Worm (Caenorhabditis elegans) whole organism, L4 larva: ENCODE data around the gene smvt-1.
A peak's percentile ranks its signal among the peaks of the same experiment; 100 is the strongest.

ENCODE experiments used
- D1046.2 ChIP-seq: fragments of 200-800 bp; sonication (Bioruptor generic); IDR thresholded peaks from 2 replicates; pipeline ENCODE4 v1.3.6; 2022; ENCODE audit warnings: missing genetic modification characterization, missing compliant biosample characterization
- F10B5.3 ChIP-seq: sonication (generic microtip); optimal IDR thresholded peaks from 2 replicates; lab custom pipeline; 2016; ENCODE audit warnings: mild to moderate bottlenecking, missing genetic modification characterization, missing compliant biosample characterization
- F37D6.2 ChIP-seq: sonication (generic microtip); optimal IDR thresholded peaks from 2 replicates; lab custom pipeline; 2016; ENCODE audit warnings: mild to moderate bottlenecking, missing genetic modification characterization, missing compliant biosample characterization
- F44E2.7 ChIP-seq: fragments of 200-800 bp; sonication (Bioruptor generic); IDR thresholded peaks from 2 replicates; pipeline ENCODE4 v2.1.2; 2022; ENCODE audit warnings: missing genetic modification characterization, missing compliant biosample characterization
- F49E8.2 ChIP-seq: sonication (generic microtip); optimal IDR thresholded peaks from 2 replicates; lab custom pipeline; 2016; ENCODE audit warnings: missing compliant biosample characterization, mild to moderate bottlenecking, missing genetic modification characterization, borderline replicate concordance
- T26A8.4 ChIP-seq: fragments of 200-800 bp; sonication (Bioruptor generic); IDR thresholded peaks from 2 replicates; pipeline ENCODE4 v1.3.6; 2022; ENCODE audit warnings: missing genetic modification characterization, missing compliant biosample characterization
- Y105C5A.15 ChIP-seq: fragments of 200-800 bp; sonication (Bioruptor generic); IDR thresholded peaks from 2 replicates; pipeline ENCODE4 v1.3.6; 2022; ENCODE audit warnings: missing genetic modification characterization, missing compliant biosample characterization
- Y5F2A.4 ChIP-seq: fragments of 200-800 bp; sonication (Bioruptor generic); optimal IDR thresholded peaks from 2 replicates; lab custom pipeline; 2018; ENCODE audit warnings: mild to moderate bottlenecking, missing genetic modification characterization, missing compliant biosample characterization
- ZK337.2 ChIP-seq: fragments of 200-800 bp; sonication (Bioruptor generic); IDR thresholded peaks from 2 replicates; pipeline ENCODE4 v1.3.6; 2022; ENCODE audit warnings: missing genetic modification reagents, missing genetic modification characterization, missing compliant biosample characterization
- ceh-20 ChIP-seq: fragments of 200-800 bp; sonication (Bioruptor generic); IDR thresholded peaks from 2 replicates; pipeline ENCODE4 v1.3.6; 2022; ENCODE audit warnings: missing genetic modification reagents, missing genetic modification characterization, missing compliant biosample characterization
- ceh-28 ChIP-seq: fragments of 150-350 bp; optimal IDR thresholded peaks from 2 replicates; lab custom pipeline; 2014; ENCODE audit warnings: missing biosample characterization, missing genetic modification reagents, missing genetic modification characterization
- ceh-82 ChIP-seq: sonication (generic microtip); optimal IDR thresholded peaks from 2 replicates; lab custom pipeline; 2017; ENCODE audit warnings: missing biosample characterization, missing genetic modification characterization
- cey-2 ChIP-seq: sonication (generic microtip); optimal IDR thresholded peaks from 3 replicates; lab custom pipeline; 2017; ENCODE audit warnings: missing genetic modification characterization, mild to moderate bottlenecking, missing compliant biosample characterization, antibody characterized with exemption, borderline replicate concordance; ENCODE audit not compliant: insufficient read depth
- ctbp-1 ChIP-seq: fragments of 200-800 bp; sonication (Bioruptor generic); IDR thresholded peaks from 2 replicates; pipeline ENCODE4 v1.3.6; 2022; ENCODE audit warnings: missing genetic modification reagents, missing genetic modification characterization, missing compliant biosample characterization
- daf-12 ChIP-seq: fragments of 150-350 bp; optimal IDR thresholded peaks from 2 replicates; lab custom pipeline; 2014; ENCODE audit warnings: missing biosample characterization, missing genetic modification reagents, missing genetic modification characterization
- daf-16 ChIP-seq, 3 experiments: sonication (generic microtip); optimal IDR thresholded peaks; 2 replicates each; lab custom pipeline; 2016 to 2017; ENCODE audit warnings: missing genetic modification characterization in 3 of 3, missing genetic modification reagents in 3 of 3, mild to moderate bottlenecking in 2 of 3, missing compliant biosample characterization in 2 of 3, missing biosample characterization in 1 of 3, moderate library complexity in 1 of 3
- daf-8 ChIP-seq: fragments of 200-800 bp; sonication (Bioruptor generic); IDR thresholded peaks from 2 replicates; pipeline ENCODE4 v1.3.6; 2022; ENCODE audit warnings: missing genetic modification characterization, missing compliant biosample characterization
- dmd-6 ChIP-seq: fragments of 200-800 bp; sonication (Bioruptor generic); IDR thresholded peaks from 2 replicates; pipeline ENCODE4 v1.3.6; 2022; ENCODE audit warnings: missing genetic modification reagents, missing genetic modification characterization, missing compliant biosample characterization
- dmd-9 ChIP-seq: fragments of 200-800 bp; sonication (Bioruptor generic); IDR thresholded peaks from 2 replicates; pipeline ENCODE4 v1.3.6; 2022; ENCODE audit warnings: missing genetic modification reagents, missing genetic modification characterization, missing compliant biosample characterization
- duxl-1 ChIP-seq: sonication (generic microtip); optimal IDR thresholded peaks from 2 replicates; lab custom pipeline; 2016; ENCODE audit warnings: mild to moderate bottlenecking, missing genetic modification characterization, moderate library complexity, missing compliant biosample characterization; ENCODE audit not compliant: poor library complexity
- dve-1 ChIP-seq: sonication (generic microtip); optimal IDR thresholded peaks from 2 replicates; lab custom pipeline; 2017; ENCODE audit warnings: antibody characterized with exemption, mild to moderate bottlenecking, missing genetic modification characterization, missing compliant biosample characterization; ENCODE audit not compliant: insufficient read depth
- egl-27 ChIP-seq: sonication (generic microtip); optimal IDR thresholded peaks from 3 replicates; lab custom pipeline; 2017; ENCODE audit warnings: missing biosample characterization, missing genetic modification reagents, missing genetic modification characterization
- egl-43 ChIP-seq: fragments of 200-800 bp; sonication (Bioruptor generic); IDR thresholded peaks from 2 replicates; pipeline ENCODE4 v1.3.6; 2022; ENCODE audit warnings: missing genetic modification reagents, missing genetic modification characterization, missing compliant biosample characterization
- fkh-10 ChIP-seq: fragments of 150-350 bp; optimal IDR thresholded peaks from 2 replicates; lab custom pipeline; 2014; ENCODE audit warnings: missing biosample characterization, missing genetic modification reagents, missing genetic modification characterization
- fos-1 ChIP-seq: fragments of 150-350 bp; optimal IDR thresholded peaks from 2 replicates; lab custom pipeline; 2014; ENCODE audit warnings: missing biosample characterization, missing genetic modification characterization
- hif-1 ChIP-seq, 2 experiments: sonication (generic microtip); optimal IDR thresholded peaks; 2 replicates each; lab custom pipeline; 2016 to 2017; ENCODE audit warnings: missing compliant biosample characterization in 2 of 2, missing genetic modification characterization in 2 of 2, missing genetic modification reagents in 2 of 2, missing genotype in 2 of 2, mild to moderate bottlenecking in 1 of 2
- hmg-1.1 ChIP-seq: fragments of 200-800 bp; sonication (Bioruptor generic); IDR thresholded peaks from 2 replicates; pipeline ENCODE4 v1.3.6; 2022; ENCODE audit warnings: missing genetic modification reagents, missing genetic modification characterization, missing compliant biosample characterization
- jun-1 ChIP-seq: fragments of 150-350 bp; optimal IDR thresholded peaks from 2 replicates; lab custom pipeline; 2014; ENCODE audit warnings: missing biosample characterization, missing genetic modification reagents, missing genetic modification characterization
- lin-13 ChIP-seq: fragments of 150-350 bp; optimal IDR thresholded peaks from 2 replicates; lab custom pipeline; 2014; ENCODE audit warnings: missing biosample characterization, missing genetic modification reagents, missing genetic modification characterization
- lin-15B ChIP-seq: fragments of 150-350 bp; sonication (generic microtip); optimal IDR thresholded peaks from 3 replicates; lab custom pipeline; 2014; ENCODE audit warnings: missing biosample characterization, missing genetic modification characterization
- lin-39 ChIP-seq: fragments of 150-350 bp; optimal IDR thresholded peaks from 2 replicates; lab custom pipeline; 2014; ENCODE audit warnings: missing biosample characterization, missing genetic modification reagents, missing genetic modification characterization
- lsy-2 ChIP-seq, 2 experiments: fragments of 150-350 bp in 1 of 2; sonication (generic microtip) in 1 of 2; optimal IDR thresholded peaks; 2 replicates each; lab custom pipeline; 2014 to 2017; ENCODE audit warnings: missing biosample characterization in 2 of 2, missing genetic modification characterization in 2 of 2
- mep-1 ChIP-seq: fragments of 150-350 bp; sonication (generic microtip); optimal IDR thresholded peaks from 3 replicates; lab custom pipeline; 2014; ENCODE audit warnings: missing biosample characterization, missing genetic modification characterization
- mxl-2 ChIP-seq: fragments of 200-800 bp; sonication (Bioruptor generic); conservative IDR thresholded peaks from 2 replicates; pipeline ENCODE4 v1.3.6; 2022; ENCODE audit warnings: missing genetic modification reagents, missing genetic modification characterization, missing compliant biosample characterization
- mxl-3 ChIP-seq: fragments of 200-800 bp; sonication (Bioruptor generic); optimal IDR thresholded peaks from 2 replicates; lab custom pipeline; 2018; ENCODE audit warnings: mild to moderate bottlenecking, missing genetic modification characterization, missing compliant biosample characterization
- nhr-11 ChIP-seq: fragments of 150-350 bp; optimal IDR thresholded peaks from 2 replicates; lab custom pipeline; 2014; ENCODE audit warnings: missing biosample characterization, missing genetic modification characterization
- nhr-111 ChIP-seq: fragments of 200-800 bp; sonication (Bioruptor generic); optimal IDR thresholded peaks from 2 replicates; lab custom pipeline; 2018; ENCODE audit warnings: mild to moderate bottlenecking, missing genetic modification characterization, missing compliant biosample characterization
- nhr-41 ChIP-seq: fragments of 200-800 bp; sonication (Bioruptor generic); IDR thresholded peaks from 2 replicates; pipeline ENCODE4 v1.3.6; 2022; ENCODE audit warnings: missing genetic modification reagents, missing genetic modification characterization, missing compliant biosample characterization
- nhr-42 ChIP-seq: fragments of 200-800 bp; sonication (Bioruptor generic); IDR thresholded peaks from 2 replicates; pipeline ENCODE4 v1.3.6; 2022; ENCODE audit warnings: missing genetic modification characterization, missing compliant biosample characterization
- pha-4 ChIP-seq, 2 experiments: fragments of 150-350 bp in 1 of 2; fragments of 200-800 bp in 1 of 2; sonication (Bioruptor generic) in 1 of 2; IDR thresholded peaks in 1 of 2; optimal IDR thresholded peaks in 1 of 2; 2 replicates each; pipeline versions ENCODE4 v1.3.6 to Lab custom; 2014 to 2022; ENCODE audit warnings: missing genetic modification characterization in 2 of 2, missing genetic modification reagents in 2 of 2, missing biosample characterization in 1 of 2, missing compliant biosample characterization in 1 of 2
- php-3 ChIP-seq: fragments of 200-800 bp; sonication (Bioruptor generic); IDR thresholded peaks from 2 replicates; pipeline ENCODE4 v1.3.6; 2022; ENCODE audit warnings: missing genetic modification reagents, missing genetic modification characterization, missing compliant biosample characterization
- pqm-1 ChIP-seq: sonication (generic microtip); optimal IDR thresholded peaks from 2 replicates; lab custom pipeline; 2017; ENCODE audit warnings: missing biosample characterization, missing genetic modification characterization
- spr-3 ChIP-seq: fragments of 200-800 bp; sonication (Bioruptor generic); optimal IDR thresholded peaks from 2 replicates; lab custom pipeline; 2018; ENCODE audit warnings: mild to moderate bottlenecking, missing genetic modification characterization, missing compliant biosample characterization
- tra-1 ChIP-seq: fragments of 200-800 bp; sonication (Bioruptor generic); IDR thresholded peaks from 2 replicates; pipeline ENCODE4 v1.3.6; 2022; ENCODE audit warnings: missing genetic modification reagents, missing genetic modification characterization, missing compliant biosample characterization
- unc-39 ChIP-seq: sonication (generic microtip); optimal IDR thresholded peaks from 2 replicates; lab custom pipeline; 2017; ENCODE audit warnings: missing biosample characterization, missing genetic modification characterization
- vab-7 ChIP-seq: fragments of 200-800 bp; sonication (Bioruptor generic); IDR thresholded peaks from 2 replicates; pipeline ENCODE4 v1.3.6; 2022; ENCODE audit warnings: missing genetic modification reagents, missing genetic modification characterization, missing compliant biosample characterization
- zag-1 ChIP-seq: fragments of 150-350 bp; optimal IDR thresholded peaks from 2 replicates; lab custom pipeline; 2014; ENCODE audit warnings: missing biosample characterization, missing genetic modification characterization
- ztf-11 ChIP-seq: fragments of 150-350 bp; optimal IDR thresholded peaks from 2 replicates; lab custom pipeline; 2014; ENCODE audit warnings: missing biosample characterization, missing genetic modification characterization
- ztf-7 ChIP-seq: fragments of 150-350 bp; optimal IDR thresholded peaks from 2 replicates; lab custom pipeline; 2014; ENCODE audit warnings: missing biosample characterization, missing genetic modification characterization

Gene smvt-1

ce11 chrX:2595027-2595756 lies 46.4 kb upstream of the smvt-1 start:
- TF ChIP-seq ceh-28 (tag; lab: Kevin White, UChicago) (no peak), daf-8 (GFP tag; lab: Robert Waterston, UW) (no peak), zag-1 (tag; lab: Kevin White, UChicago) (no peak), duxl-1 (tag; lab: Kevin White, UChicago) (no peak), dmd-6 (GFP tag; lab: Robert Waterston, UW) (no peak), egl-27 (no peak), nhr-42 (GFP tag; lab: Robert Waterston, UW) (no peak), jun-1 (tag; lab: Kevin White, UChicago) (no peak), Y105C5A.15 (GFP tag; lab: Robert Waterston, UW) (no peak), ceh-20 (GFP tag; lab: Robert Waterston, UW) (peak; percentile 71), lin-39 (no peak), D1046.2 (GFP tag; lab: Robert Waterston, UW) (no peak), mxl-3 (GFP tag; lab: Kevin White, UChicago) (no peak), F10B5.3 (tag; lab: Kevin White, UChicago) (no peak), egl-43 (GFP tag; lab: Robert Waterston, UW) (no peak), nhr-111 (GFP tag; lab: Kevin White, UChicago) (no peak), dmd-9 (GFP tag; lab: Robert Waterston, UW) (no peak), ctbp-1 (GFP tag; lab: Robert Waterston, UW) (no peak), ztf-11 (tag; lab: Kevin White, UChicago) (no peak), pqm-1 (tag; lab: Kevin White, UChicago) (no peak), php-3 (GFP tag; lab: Robert Waterston, UW) (no peak), unc-39 (tag; lab: Kevin White, UChicago) (no peak), daf-16 (GFP tag; optimal IDR thresholded peaks at IDR 0.05; lab: Kevin White, UChicago) (peak in 1 of 2 experiments; percentile 43), daf-16 (tag; optimal IDR thresholded peaks at IDR 0.05; lab: Kevin White, UChicago) (no peak), nhr-41 (GFP tag; lab: Robert Waterston, UW) (no peak), lin-13 (no peak), daf-12 (no peak), Y5F2A.4 (GFP tag; lab: Kevin White, UChicago) (no peak), hif-1 (tag; optimal IDR thresholded peaks at IDR 0.05; lab: Kevin White, UChicago) (peak in 1 of 2 experiments; percentile 7), pha-4 (GFP tag; IDR thresholded peaks at IDR 0.05; lab: Robert Waterston, UW) (no peak), pha-4 (tag; optimal IDR thresholded peaks at IDR 0.05; lab: Kevin White, UChicago) (no peak), mxl-2 (GFP tag; lab: Robert Waterston, UW) (no peak), lin-15B (tag; lab: Kevin White, UChicago) (no peak), fos-1 (tag; lab: Kevin White, UChicago) (no peak), dve-1 (no peak), cey-2 (tag; lab: Kevin White, UChicago) (no peak), ztf-7 (tag; lab: Kevin White, UChicago) (no peak), mep-1 (tag; lab: Kevin White, UChicago) (no peak), nhr-11 (tag; lab: Kevin White, UChicago) (peak; percentile 31), T26A8.4 (no peak), F44E2.7 (GFP tag; lab: Robert Waterston, UW) (no peak), ZK337.2 (GFP tag; lab: Robert Waterston, UW) (no peak), vab-7 (no peak), fkh-10 (peak; percentile 14), spr-3 (GFP tag; lab: Kevin White, UChicago) (no peak), tra-1 (GFP tag; lab: Robert Waterston, UW) (no peak), ceh-82 (tag; lab: Kevin White, UChicago) (no peak), F49E8.2 (tag; lab: Kevin White, UChicago) (no peak), F37D6.2 (tag; lab: Kevin White, UChicago) (no peak), lsy-2 (tag; optimal IDR thresholded peaks at IDR 0.05; lab: Kevin White, UChicago) (peak in 1 of 2 experiments; percentile 43), hmg-1.1 (GFP tag; lab: Robert Waterston, UW) (no peak)
